Worm (Caenorhabditis elegans) whole organism, midembryonic: Measurements from ENCODE around the gene fbxb-34.

Source experiments
- T22C8.4 ChIP-seq: fragments of 200-800 bp; sonication (Bioruptor generic); IDR thresholded peaks from 2 replicates; pipeline ENCODE4 v1.3.6; 2022; ENCODE audit warnings: missing genetic modification characterization, missing compliant biosample characterization
- ref-1 ChIP-seq: fragments of 200-800 bp; sonication (Bioruptor generic); conservative IDR thresholded peaks from 2 replicates; pipeline ENCODE4 v1.3.6; 2022; ENCODE audit warnings: missing genetic modification reagents, missing genetic modification characterization, missing compliant biosample characterization

ce11 chrII:580189-580643 is 7.4 kb upstream of the fbxb-34 start, which contains the start of the genes cdc-37 and W08F4.3:
- TF ChIP-seq T22C8.4 (GFP tag; lab: Robert Waterston, UW) (no peak), ref-1 (GFP tag; lab: Robert Waterston, UW) (no peak)
